Fruit fly (Drosophila melanogaster) whole organism, adult: Measurements from ENCODE around the gene CG13392.

Experiments used
- CG11617 ChIP-seq: fragments of 200-800 bp; sonication (Bioruptor generic); optimal IDR thresholded peaks from 2 replicates; lab custom pipeline; 2017; ENCODE audit warnings: mild to moderate bottlenecking, missing biosample characterization, missing genetic modification reagents, missing genetic modification characterization
- CG12768 ChIP-seq: fragments of 200-800 bp; sonication (Bioruptor generic); optimal IDR thresholded peaks from 2 replicates; lab custom pipeline; 2017; ENCODE audit warnings: missing biosample characterization, missing genetic modification characterization, mild to moderate bottlenecking, moderate library complexity, missing genetic modification reagents
- CG14711 ChIP-seq: fragments of 200-800 bp; sonication (Bioruptor generic); optimal IDR thresholded peaks from 2 replicates; lab custom pipeline; 2018; ENCODE audit warnings: missing biosample characterization, mild to moderate bottlenecking, missing genetic modification characterization, moderate library complexity
- CG1620 ChIP-seq: fragments of 200-800 bp; sonication (Bioruptor generic); optimal IDR thresholded peaks from 2 replicates; lab custom pipeline; 2016; ENCODE audit warnings: missing biosample characterization, missing genetic modification characterization
- CG33017 ChIP-seq: fragments of 200-800 bp; sonication (Bioruptor generic); optimal IDR thresholded peaks from 2 replicates; lab custom pipeline; 2018; ENCODE audit warnings: missing biosample characterization, mild to moderate bottlenecking, missing genetic modification characterization, moderate library complexity
- CG5204 ChIP-seq: fragments of 200-800 bp; sonication (Bioruptor generic); optimal IDR thresholded peaks from 2 replicates; lab custom pipeline; 2016; ENCODE audit warnings: missing biosample characterization, missing genetic modification characterization
- CG7045 ChIP-seq: fragments of 200-800 bp; sonication (Bioruptor generic); optimal IDR thresholded peaks from 2 replicates; lab custom pipeline; 2017; ENCODE audit warnings: missing biosample characterization, mild to moderate bottlenecking, missing genetic modification characterization
- cic ChIP-seq: fragments of 200-800 bp; sonication (Bioruptor generic); optimal IDR thresholded peaks from 2 replicates; lab custom pipeline; 2017; ENCODE audit warnings: missing biosample characterization, mild to moderate bottlenecking, missing genetic modification characterization, moderate library complexity
- cnc ChIP-seq, 2 experiments: fragments of >200 bp; optimal IDR thresholded peaks; 2 replicates each; lab custom pipeline; 2017
- kay ChIP-seq: fragments of 200-800 bp; sonication (Bioruptor generic); peaks from one replicate; lab custom pipeline; 2016; ENCODE audit warnings: missing biosample characterization, missing genetic modification characterization, borderline replicate concordance
- ovo ChIP-seq: fragments of 200-800 bp; sonication (Bioruptor generic); optimal IDR thresholded peaks from 2 replicates; lab custom pipeline; 2016; ENCODE audit warnings: missing biosample characterization, missing genetic modification characterization
- pad ChIP-seq: fragments of 200-800 bp; sonication (Bioruptor generic); optimal IDR thresholded peaks from 3 replicates; lab custom pipeline; 2017; ENCODE audit warnings: missing biosample characterization, missing genetic modification characterization, mild to moderate bottlenecking, moderate library complexity, missing genetic modification reagents
- tj ChIP-seq: fragments of 200-800 bp; sonication (Bioruptor generic); optimal IDR thresholded peaks from 3 replicates; lab custom pipeline; 2017; ENCODE audit warnings: missing biosample characterization, mild to moderate bottlenecking, missing genetic modification characterization, moderate library complexity

dm6 chr2L:8384985-8385519 lies 2.4 kb upstream of the CG13392 start:
- no peak for TF ChIP-seq CG12768 (GFP tag; lab: Kevin White, UChicago)
- TF ChIP-seq CG14711 (tag; lab: Kevin White, UChicago): peak; percentile 6
- TF ChIP-seq kay (GFP tag; lab: Kevin White, UChicago): peak; percentile 92
- no peak for TF ChIP-seq ovo
- no peak for TF ChIP-seq CG11617
- no peak for TF ChIP-seq cnc (optimal IDR thresholded peaks at IDR 0.05; lab: Kevin White, UChicago)
- TF ChIP-seq CG5204 (GFP tag; lab: Kevin White, UChicago): no peak
- TF ChIP-seq pad (GFP tag; lab: Kevin White, UChicago): no peak
- TF ChIP-seq CG1620: no peak
- TF ChIP-seq CG7045 (GFP tag; lab: Kevin White, UChicago): peak; percentile 62
- TF ChIP-seq cic (GFP tag; lab: Kevin White, UChicago): peak; percentile 2
- TF ChIP-seq CG33017: no peak
- TF ChIP-seq tj (GFP tag; lab: Kevin White, UChicago): no peak
